Worm (Caenorhabditis elegans) whole organism, L2 larva: ENCODE results near the gene molo-1.

Source experiments
- C34F6.9 ChIP-seq: fragments of 150-350 bp; optimal IDR thresholded peaks from 2 replicates; lab custom pipeline; 2014; ENCODE audit warnings: missing biosample characterization, missing genetic modification characterization
- F13H6.1 ChIP-seq: sonication (generic microtip); optimal IDR thresholded peaks from 2 replicates; lab custom pipeline; 2016; ENCODE audit warnings: missing genetic modification characterization, missing compliant biosample characterization
- R02D3.7 ChIP-seq: fragments of 150-350 bp; optimal IDR thresholded peaks from 2 replicates; lab custom pipeline; 2014; ENCODE audit warnings: missing biosample characterization, missing genetic modification characterization
- Y55F3AM.14 ChIP-seq: fragments of 200-800 bp; sonication (Bioruptor generic); optimal IDR thresholded peaks from 2 replicates; lab custom pipeline; 2018; ENCODE audit warnings: mild to moderate bottlenecking, missing genetic modification characterization, missing compliant biosample characterization
- ZK546.5 ChIP-seq: sonication (generic microtip); optimal IDR thresholded peaks from 2 replicates; lab custom pipeline; 2017; ENCODE audit warnings: missing biosample characterization, missing genetic modification characterization
- ama-1 ChIP-seq: fragments of 150-350 bp; optimal IDR thresholded peaks from 2 replicates; lab custom pipeline; 2018; ENCODE audit warnings: inconsistent platforms
- blmp-1 ChIP-seq: sonication (generic microtip); optimal IDR thresholded peaks from 2 replicates; lab custom pipeline; 2017; ENCODE audit warnings: missing genetic modification characterization, mild to moderate bottlenecking, missing compliant biosample characterization, antibody characterized with exemption, moderate library complexity; ENCODE audit not compliant: insufficient read depth
- ceh-82 ChIP-seq: fragments of 150-350 bp; optimal IDR thresholded peaks from 2 replicates; lab custom pipeline; 2014; ENCODE audit warnings: missing biosample characterization, missing genetic modification characterization
- crh-2 ChIP-seq: sonication (generic microtip); optimal IDR thresholded peaks from 2 replicates; lab custom pipeline; 2017; ENCODE audit warnings: missing biosample characterization, missing genetic modification characterization
- dmd-4 ChIP-seq: sonication (generic microtip); optimal IDR thresholded peaks from 2 replicates; lab custom pipeline; 2017; ENCODE audit warnings: missing biosample characterization, missing genetic modification characterization
- elt-1 ChIP-seq: fragments of 150-350 bp; optimal IDR thresholded peaks from 2 replicates; lab custom pipeline; 2014; ENCODE audit warnings: missing biosample characterization, missing genetic modification characterization
- elt-3 ChIP-seq: sonication (generic microtip); optimal IDR thresholded peaks from 2 replicates; lab custom pipeline; 2017; ENCODE audit warnings: missing biosample characterization, missing genetic modification characterization
- fos-1 ChIP-seq: fragments of 150-350 bp; optimal IDR thresholded peaks from 2 replicates; lab custom pipeline; 2014; ENCODE audit warnings: missing biosample characterization, missing genetic modification characterization
- gmeb-1 ChIP-seq: fragments of 150-350 bp; optimal IDR thresholded peaks from 2 replicates; lab custom pipeline; 2014; ENCODE audit warnings: missing biosample characterization, missing genetic modification characterization
- lin-11 ChIP-seq: fragments of 150-350 bp; sonication (generic microtip); optimal IDR thresholded peaks from 2 replicates; lab custom pipeline; 2014; ENCODE audit warnings: missing biosample characterization, missing genetic modification characterization, inconsistent platforms, mixed read lengths
- lin-13 ChIP-seq: fragments of 150-350 bp; optimal IDR thresholded peaks from 2 replicates; lab custom pipeline; 2014; ENCODE audit warnings: missing biosample characterization, missing genetic modification reagents, missing genetic modification characterization
- lin-39 ChIP-seq: fragments of 150-350 bp; optimal IDR thresholded peaks from 2 replicates; lab custom pipeline; 2014; ENCODE audit warnings: missing biosample characterization, missing genetic modification reagents, missing genetic modification characterization
- lsy-2 ChIP-seq, 2 experiments: fragments of 150-350 bp in 1 of 2; sonication (generic microtip) in 1 of 2; optimal IDR thresholded peaks; 2 replicates each; lab custom pipeline; 2014 to 2017; ENCODE audit warnings: missing biosample characterization in 2 of 2, missing genetic modification characterization in 2 of 2
- mab-5 ChIP-seq: fragments of 150-350 bp; optimal IDR thresholded peaks from 2 replicates; lab custom pipeline; 2014; ENCODE audit warnings: missing biosample characterization, missing genetic modification characterization
- mdl-1 ChIP-seq, 2 experiments: fragments of 150-350 bp in 1 of 2; sonication (generic microtip) in 1 of 2; optimal IDR thresholded peaks; 2 replicates each; lab custom pipeline; 2017; ENCODE audit warnings: missing biosample characterization in 2 of 2, missing genetic modification characterization in 2 of 2
- nhr-10 ChIP-seq: sonication (generic microtip); optimal IDR thresholded peaks from 2 replicates; lab custom pipeline; 2017; ENCODE audit warnings: missing biosample characterization, missing genetic modification characterization
- nhr-11 ChIP-seq: fragments of 150-350 bp; optimal IDR thresholded peaks from 2 replicates; lab custom pipeline; 2014; ENCODE audit warnings: missing biosample characterization, missing genetic modification characterization
- nhr-129 ChIP-seq: fragments of 150-350 bp; optimal IDR thresholded peaks from 2 replicates; lab custom pipeline; 2014; ENCODE audit warnings: missing biosample characterization, missing genetic modification characterization
- nhr-21 ChIP-seq: fragments of 150-350 bp; optimal IDR thresholded peaks from 2 replicates; lab custom pipeline; 2014; ENCODE audit warnings: missing biosample characterization, missing genetic modification characterization
- nhr-237 ChIP-seq: fragments of 150-350 bp; optimal IDR thresholded peaks from 2 replicates; lab custom pipeline; 2014; ENCODE audit warnings: missing biosample characterization, missing genetic modification characterization
- nhr-25 ChIP-seq: fragments of 150-350 bp; sonication (generic microtip); optimal IDR thresholded peaks from 3 replicates; lab custom pipeline; 2014; ENCODE audit warnings: missing biosample characterization, missing genetic modification characterization
- nhr-6 ChIP-seq: fragments of 150-350 bp; optimal IDR thresholded peaks from 2 replicates; lab custom pipeline; 2014; ENCODE audit warnings: missing biosample characterization, missing genetic modification characterization
- sem-4 ChIP-seq: fragments of 150-350 bp; optimal IDR thresholded peaks from 2 replicates; lab custom pipeline; 2014; ENCODE audit warnings: missing biosample characterization, missing genetic modification reagents, missing genetic modification characterization
- skn-1 ChIP-seq: sonication (generic microtip); optimal IDR thresholded peaks from 2 replicates; lab custom pipeline; 2017; ENCODE audit warnings: missing biosample characterization, missing genetic modification characterization
- sma-3 ChIP-seq: sonication (generic microtip); optimal IDR thresholded peaks from 2 replicates; lab custom pipeline; 2016; ENCODE audit warnings: missing genetic modification reagents, missing genetic modification characterization, missing compliant biosample characterization
- sma-9 ChIP-seq, 2 experiments: fragments of 150-350 bp in 1 of 2; sonication (generic microtip) in 1 of 2; optimal IDR thresholded peaks; 2 replicates each; lab custom pipeline; 2014 to 2016; ENCODE audit warnings: missing genetic modification characterization in 2 of 2, mild to moderate bottlenecking in 1 of 2, missing biosample characterization in 1 of 2, missing compliant biosample characterization in 1 of 2, missing genetic modification reagents in 1 of 2, moderate library complexity in 1 of 2
- snpc-4 ChIP-seq: fragments of 150-350 bp; optimal IDR thresholded peaks from 2 replicates; lab custom pipeline; 2014; ENCODE audit warnings: missing biosample characterization, missing genetic modification characterization
- unc-55 ChIP-seq: fragments of 150-350 bp; sonication (generic microtip); optimal IDR thresholded peaks from 3 replicates; lab custom pipeline; 2014; ENCODE audit warnings: missing biosample characterization, missing genetic modification reagents, missing genetic modification characterization
- unc-62 ChIP-seq: fragments of 150-350 bp; optimal IDR thresholded peaks from 2 replicates; lab custom pipeline; 2014; ENCODE audit warnings: missing biosample characterization, missing genetic modification reagents, missing genetic modification characterization
- zag-1 ChIP-seq: fragments of 150-350 bp; optimal IDR thresholded peaks from 2 replicates; lab custom pipeline; 2014; ENCODE audit warnings: missing biosample characterization, missing genetic modification characterization
- ztf-4 ChIP-seq: fragments of 150-350 bp; optimal IDR thresholded peaks from 2 replicates; lab custom pipeline; 2014; ENCODE audit warnings: missing biosample characterization, missing genetic modification characterization

molo-1 gene

DNA sequence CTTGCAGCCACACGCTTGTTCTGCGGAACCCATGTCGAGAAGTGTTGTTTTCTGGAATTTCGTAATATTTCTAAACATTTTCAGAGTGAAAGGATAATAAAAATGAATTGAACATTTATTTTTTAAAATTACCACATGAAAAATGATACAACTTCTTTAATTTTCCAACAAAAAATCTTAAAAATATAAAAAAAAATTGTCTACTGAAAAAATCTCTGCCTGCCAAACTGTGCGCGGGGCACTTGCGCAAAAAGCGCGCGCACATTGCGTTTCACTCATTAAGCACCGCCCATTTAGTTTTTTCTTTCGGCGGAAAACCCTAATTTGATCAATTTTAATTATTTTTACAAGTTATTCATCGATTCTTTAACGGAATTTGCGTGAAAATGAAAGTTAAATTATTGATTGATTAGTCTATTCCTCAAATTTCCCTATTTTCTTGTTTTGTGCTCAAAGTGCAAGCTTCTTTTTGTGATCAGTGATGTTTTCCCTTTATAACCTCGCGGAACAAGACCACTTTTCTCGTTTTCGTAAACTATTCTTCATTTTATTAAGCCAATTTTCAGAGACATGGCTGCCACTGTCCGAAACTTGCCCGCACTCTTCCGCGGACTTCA, 18.8 kb upstream of the molo-1 start, which contains the start of the genes nmad-1 and hach-1:
Gene nmad-1 (minus strand): TSS at position 51 of the 617 bp plus-strand sequence.
Gene hach-1 (plus strand): TSS at position 567 of the 617 bp plus-strand sequence.
- TF ChIP-seq ztf-4: peak; percentile 56
- peak; percentile 76 for TF ChIP-seq skn-1 (tag; lab: Kevin White, UChicago)
- peak; percentile 85 for TF ChIP-seq sma-3
- TF ChIP-seq sma-9 (GFP tag; optimal IDR thresholded peaks at IDR 0.05; lab: Kevin White, UChicago): peak; percentile 87
- TF ChIP-seq sma-9 (tag; optimal IDR thresholded peaks at IDR 0.05; lab: Kevin White, UChicago): no peak
- no peak for TF ChIP-seq Y55F3AM.14 (GFP tag; lab: Kevin White, UChicago)
- TF ChIP-seq unc-55: peak; percentile 77
- peak; percentile 39 for TF ChIP-seq blmp-1 (tag; lab: Kevin White, UChicago)
- peak; percentile 47 for TF ChIP-seq snpc-4 (tag; lab: Kevin White, UChicago)
- TF ChIP-seq lin-13 (GFP tag; lab: Kevin White, UChicago): peak; percentile 61
- peak; percentile 10 for TF ChIP-seq nhr-11 (tag; lab: Kevin White, UChicago)
- TF ChIP-seq fos-1 (tag; lab: Kevin White, UChicago): peak; percentile 28
- peak; percentile 20 to 85 for TF ChIP-seq lsy-2 (tag; optimal IDR thresholded peaks at IDR 0.05; lab: Kevin White, UChicago)
- TF ChIP-seq elt-3 (tag; lab: Kevin White, UChicago): no peak
- no peak for TF ChIP-seq elt-1 (tag; lab: Kevin White, UChicago)
- TF ChIP-seq C34F6.9 (tag; lab: Kevin White, UChicago): peak; percentile 52
- peak; percentile 40 for TF ChIP-seq crh-2 (tag; lab: Kevin White, UChicago)
- peak; percentile 88 for TF ChIP-seq sem-4 (tag; lab: Kevin White, UChicago)
- no peak for TF ChIP-seq mdl-1 (tag; optimal IDR thresholded peaks at IDR 0.05; lab: Kevin White, UChicago)
- peak; percentile 27 for TF ChIP-seq nhr-129 (tag; lab: Kevin White, UChicago)
- TF ChIP-seq ama-1 (lab: Kevin White, UChicago): no peak
- peak; percentile 14 for TF ChIP-seq nhr-21 (tag; lab: Kevin White, UChicago)
- peak; percentile 58 for TF ChIP-seq lin-11 (tag; lab: Kevin White, UChicago)
- TF ChIP-seq dmd-4 (tag; lab: Kevin White, UChicago): no peak
- TF ChIP-seq mab-5 (tag; lab: Kevin White, UChicago): peak; percentile 69
- TF ChIP-seq nhr-25 (tag; lab: Kevin White, UChicago): peak; percentile 70
- peak; percentile 79 for TF ChIP-seq gmeb-1 (tag; lab: Kevin White, UChicago)
- TF ChIP-seq lin-39 (tag; lab: Kevin White, UChicago): no peak
- peak; percentile 85 for TF ChIP-seq F13H6.1
- no peak for TF ChIP-seq nhr-10 (tag; lab: Kevin White, UChicago)
- TF ChIP-seq ZK546.5 (tag; lab: Kevin White, UChicago): no peak

DNA sequence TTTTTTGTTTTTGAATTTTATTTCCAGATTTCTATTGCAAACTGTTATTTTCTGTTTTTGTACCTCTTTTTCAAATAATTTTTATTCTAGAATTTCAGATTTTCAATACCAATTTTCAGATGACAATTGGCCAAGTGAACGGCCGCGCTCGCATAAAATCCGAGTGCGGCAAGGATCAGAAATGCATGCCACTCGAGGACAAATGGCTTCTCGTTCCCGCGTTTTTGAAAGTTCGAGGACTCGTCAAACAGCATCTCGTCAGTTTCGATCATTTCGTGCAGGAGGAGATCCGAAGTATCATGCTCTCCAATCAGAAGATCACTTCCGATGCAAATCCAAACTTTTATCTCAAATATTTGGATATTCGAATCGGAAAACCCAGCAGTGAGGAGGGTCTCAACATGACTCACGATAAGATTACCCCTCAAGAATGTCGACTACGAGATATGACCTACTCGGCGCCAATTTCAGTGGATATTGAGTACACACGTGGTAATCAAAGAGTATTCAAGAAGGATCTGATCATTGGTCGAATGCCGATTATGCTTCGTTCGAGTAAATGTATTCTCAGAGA, 16.5 kb upstream of the molo-1 start, which contains the start of gene rpc-2:
Gene rpc-2 (plus strand): TSS at position 120 of the 574 bp plus-strand sequence.
- TF ChIP-seq ama-1 (lab: Kevin White, UChicago) (peak; percentile 31), mab-5 (tag; lab: Kevin White, UChicago) (no peak)

- TF ChIP-seq lsy-2 (tag; optimal IDR thresholded peaks at IDR 0.05; lab: Kevin White, UChicago) (peak in 1 of 2 experiments; percentile 23), nhr-237 (tag; lab: Kevin White, UChicago) (no peak), lin-11 (tag; lab: Kevin White, UChicago) (no peak), F13H6.1 (peak; percentile 70), nhr-129 (tag; lab: Kevin White, UChicago) (peak; percentile 76), zag-1 (tag; lab: Kevin White, UChicago) (no peak), C34F6.9 (tag; lab: Kevin White, UChicago) (peak; percentile 19), unc-62 (GFP tag; lab: Kevin White, UChicago) (no peak), snpc-4 (tag; lab: Kevin White, UChicago) (no peak), ZK546.5 (tag; lab: Kevin White, UChicago) (no peak)
Observed at ce11 chrIII:5563680-5564079, 10.1 kb upstream of the molo-1 start.

ce11 chrIII:5564325-5564724, 9.5 kb upstream of the molo-1 start:
- no peak for TF ChIP-seq ceh-82
- no peak for TF ChIP-seq lsy-2 (tag; optimal IDR thresholded peaks at IDR 0.05; lab: Kevin White, UChicago)
- TF ChIP-seq sma-3: no peak
- TF ChIP-seq zag-1 (tag; lab: Kevin White, UChicago): no peak
- no peak for TF ChIP-seq nhr-25 (tag; lab: Kevin White, UChicago)
- TF ChIP-seq lin-39 (tag; lab: Kevin White, UChicago): no peak
- no peak for TF ChIP-seq sma-9 (GFP tag; optimal IDR thresholded peaks at IDR 0.05; lab: Kevin White, UChicago)
- no peak for TF ChIP-seq sma-9 (tag; optimal IDR thresholded peaks at IDR 0.05; lab: Kevin White, UChicago)
- no peak for TF ChIP-seq C34F6.9 (tag; lab: Kevin White, UChicago)
- TF ChIP-seq R02D3.7 (tag; lab: Kevin White, UChicago): no peak
- no peak for TF ChIP-seq unc-55
- no peak for TF ChIP-seq sem-4 (tag; lab: Kevin White, UChicago)
- TF ChIP-seq fos-1 (tag; lab: Kevin White, UChicago): no peak
- TF ChIP-seq mdl-1 (tag; optimal IDR thresholded peaks at IDR 0.05; lab: Kevin White, UChicago): no peak
- no peak for TF ChIP-seq nhr-21 (tag; lab: Kevin White, UChicago)
- TF ChIP-seq F13H6.1: no peak
- no peak for TF ChIP-seq gmeb-1 (tag; lab: Kevin White, UChicago)
- no peak for TF ChIP-seq nhr-6
